Worm (Caenorhabditis elegans): Measurements from ENCODE around the gene K09C4.4.

ce11 chrX:3301770-3302169 is 12.5 kb downstream of the K09C4.4 start, which contains the start of gene F11D5.5:
- no peak for TF ChIP-seq unc-62 (GFP tag; optimal IDR thresholded peaks at IDR 0.05)
- TF ChIP-seq nhr-76 (tag; optimal IDR thresholded peaks at IDR 0.05) = no peak
- no peak for TF ChIP-seq pha-4 (tag; optimal IDR thresholded peaks at IDR 0.05)
- no peak for TF ChIP-seq blmp-1 (tag; optimal IDR thresholded peaks at IDR 0.05)
- TF ChIP-seq ceh-43 (GFP tag; optimal IDR thresholded peaks at IDR 0.05) = no peak

Data from whole organism, mixed stage, embryonic.